Worm (Caenorhabditis elegans): Measurements from ENCODE around the gene T18D3.1.

DNA sequence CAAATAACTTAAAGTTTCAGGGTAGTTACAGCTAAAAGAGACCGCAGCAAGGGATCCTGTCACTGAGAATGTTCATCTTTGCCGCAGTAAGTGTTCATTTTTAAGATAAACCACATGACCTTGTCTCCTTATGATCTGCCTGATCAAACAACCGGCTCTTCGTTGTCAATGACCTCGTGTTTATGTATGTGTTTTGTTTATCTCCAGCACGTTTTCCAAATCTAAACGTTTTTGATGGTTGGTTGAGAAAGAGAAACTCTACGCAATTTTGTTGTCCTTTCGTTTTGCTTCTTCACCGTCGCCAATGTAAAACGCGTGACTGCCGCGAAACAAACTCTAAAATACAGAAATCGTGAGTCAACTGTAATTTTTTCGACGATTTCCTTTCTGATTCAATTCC is 20.5 kb upstream of the T18D3.1 start, which contains the start of gene tsct-1:
- TF ChIP-seq lir-1 (GFP tag; conservative IDR thresholded peaks at IDR 0.05) (no peak), snpc-4 (GFP tag; optimal IDR thresholded peaks at IDR 0.05) (no peak), snpc-4 (tag; optimal IDR thresholded peaks at IDR 0.05) (no peak), hrde-1 (tag; optimal IDR thresholded peaks at IDR 0.05; ENCODE audit: borderline replicate concordance) (no peak), lin-40 (tag; optimal IDR thresholded peaks at IDR 0.05) (no peak), ets-4 (GFP tag; optimal IDR thresholded peaks at IDR 0.05) (no peak), Y79H2A.3 (GFP tag; conservative IDR thresholded peaks at IDR 0.05) (no peak), sea-2 (GFP tag; IDR thresholded peaks at IDR 0.05) (no peak), mes-4 (tag; optimal IDR thresholded peaks at IDR 0.05) (no peak), F57C9.4 (tag; optimal IDR thresholded peaks at IDR 0.05) (no peak), xnd-1 (tag; optimal IDR thresholded peaks at IDR 0.05) (no peak), attf-5 (GFP tag; optimal IDR thresholded peaks at IDR 0.05) (no peak), K12H6.12 (tag; optimal IDR thresholded peaks at IDR 0.05) (no peak), nhr-90 (tag; optimal IDR thresholded peaks at IDR 0.05) (no peak), Y67H2A.10 (GFP tag; conservative IDR thresholded peaks at IDR 0.05) (no peak)
